Fruit fly (Drosophila melanogaster) whole organism, embryonic: Measurements from ENCODE around the gene Gcat.

Experiments used
- Abd-B ChIP-seq: fragments of 200-800 bp; sonication (Bioruptor generic); optimal IDR thresholded peaks from 2 replicates; lab custom pipeline; 2018; ENCODE audit warnings: missing biosample characterization, mild to moderate bottlenecking, missing genetic modification characterization, moderate library complexity
- Ada2b ChIP-seq: fragments of 200-800 bp; sonication (Bioruptor generic); IDR thresholded peaks from 2 replicates; pipeline ENCODE4 v1.3.6; 2022; ENCODE audit warnings: missing biosample characterization, missing genetic modification characterization
- Adf1 ChIP-seq: fragments of 200-800 bp; sonication (Bioruptor generic); IDR thresholded peaks from 2 replicates; pipeline ENCODE4 v1.3.6; 2022; ENCODE audit warnings: missing biosample characterization, missing genetic modification characterization
- Antp ChIP-seq: fragments of 200-800 bp; sonication (Bioruptor generic); optimal IDR thresholded peaks from 3 replicates; lab custom pipeline; 2016; ENCODE audit warnings: missing biosample characterization, missing genetic modification characterization
- Atf3 ChIP-seq: fragments of 200-800 bp; sonication (Bioruptor generic); optimal IDR thresholded peaks from 3 replicates; lab custom pipeline; 2016; ENCODE audit warnings: missing biosample characterization, missing genetic modification characterization
- Bdp1 ChIP-seq: fragments of 200-800 bp; sonication (Bioruptor generic); optimal IDR thresholded peaks from 3 replicates; lab custom pipeline; 2016; ENCODE audit warnings: missing biosample characterization, missing genetic modification characterization
- CG10366 ChIP-seq: fragments of 200-800 bp; sonication (Bioruptor generic); IDR thresholded peaks from 2 replicates; pipeline ENCODE4 v1.3.6; 2022; ENCODE audit warnings: missing biosample characterization, missing genetic modification characterization
- CG12071 ChIP-seq: fragments of 200-800 bp; sonication (Bioruptor generic); optimal IDR thresholded peaks from 3 replicates; lab custom pipeline; 2018; ENCODE audit warnings: missing biosample characterization, mild to moderate bottlenecking, missing genetic modification characterization
- CG12236 ChIP-seq: fragments of 200-800 bp; sonication (Bioruptor generic); optimal IDR thresholded peaks from 2 replicates; lab custom pipeline; 2016; ENCODE audit warnings: missing biosample characterization, missing genetic modification characterization
- CG2129 ChIP-seq: fragments of 200-800 bp; sonication (Bioruptor generic); IDR thresholded peaks from 2 replicates; pipeline ENCODE4 v1.3.6; 2022; ENCODE audit warnings: missing biosample characterization, missing genetic modification characterization; ENCODE audit not compliant: partially characterized antibody
- CG30431 ChIP-seq: fragments of 200-800 bp; sonication (Bioruptor generic); optimal IDR thresholded peaks from 2 replicates; lab custom pipeline; 2017; ENCODE audit warnings: missing biosample characterization, missing genetic modification characterization
- CG32767 ChIP-seq: fragments of 200-800 bp; sonication (Bioruptor generic); IDR thresholded peaks from 2 replicates; pipeline ENCODE4 v1.3.6; 2022; ENCODE audit warnings: missing biosample characterization, missing genetic modification characterization
- CG32772 ChIP-seq: fragments of 200-800 bp; sonication (Bioruptor generic); IDR thresholded peaks from 2 replicates; pipeline ENCODE4 v1.3.6; 2022; ENCODE audit warnings: missing biosample characterization, missing genetic modification characterization
- CG3847 ChIP-seq: fragments of 200-800 bp; sonication (Bioruptor generic); IDR thresholded peaks from 2 replicates; pipeline ENCODE4 v1.3.6; 2022; ENCODE audit warnings: missing biosample characterization, missing genetic modification characterization
- CG42726 ChIP-seq: fragments of 200-800 bp; sonication (Bioruptor generic); IDR thresholded peaks from 2 replicates; pipeline ENCODE4 v1.3.6; 2022; ENCODE audit warnings: missing biosample characterization, missing genetic modification characterization; ENCODE audit not compliant: partially characterized antibody
- CG6272 ChIP-seq: fragments of 200-800 bp; sonication (Bioruptor generic); IDR thresholded peaks from 2 replicates; pipeline ENCODE4 v1.3.6; 2022; ENCODE audit warnings: missing biosample characterization, missing genetic modification characterization
- CG7372 ChIP-seq: fragments of 200-800 bp; sonication (Bioruptor generic); IDR thresholded peaks from 2 replicates; pipeline ENCODE4 v1.3.6; 2022; ENCODE audit warnings: missing biosample characterization, missing genetic modification characterization
- CG7745 ChIP-seq: fragments of 200-800 bp; sonication (Bioruptor generic); optimal IDR thresholded peaks from 2 replicates; lab custom pipeline; 2018; ENCODE audit warnings: missing biosample characterization, mild to moderate bottlenecking, missing genetic modification characterization, moderate library complexity
- CG7987 ChIP-seq: fragments of 200-800 bp; sonication (Bioruptor generic); optimal IDR thresholded peaks from 2 replicates; lab custom pipeline; 2018; ENCODE audit warnings: missing biosample characterization, mild to moderate bottlenecking, missing genetic modification characterization, moderate library complexity
- CG8478 ChIP-seq: fragments of >200 bp; optimal IDR thresholded peaks from 2 replicates; lab custom pipeline; 2018
- CG9215 ChIP-seq: fragments of 200-800 bp; sonication (Bioruptor generic); IDR thresholded peaks from 2 replicates; pipeline ENCODE4 v1.3.6; 2022; ENCODE audit warnings: missing biosample characterization, missing genetic modification characterization
- CG9817 ChIP-seq: fragments of 200-800 bp; sonication (Bioruptor generic); optimal IDR thresholded peaks from 2 replicates; lab custom pipeline; 2018; ENCODE audit warnings: missing biosample characterization, mild to moderate bottlenecking, missing genetic modification characterization, moderate library complexity
- CTCF ChIP-seq: fragments of 200-800 bp; sonication (Bioruptor generic); optimal IDR thresholded peaks from 2 replicates; lab custom pipeline; 2017; ENCODE audit warnings: missing biosample characterization, mild to moderate bottlenecking, missing genetic modification characterization, moderate library complexity
- D19B ChIP-seq: fragments of 200-800 bp; sonication (Bioruptor generic); optimal IDR thresholded peaks from 2 replicates; lab custom pipeline; 2017; ENCODE audit warnings: missing biosample characterization, mild to moderate bottlenecking, missing genetic modification characterization
- Dbx ChIP-seq: fragments of 200-800 bp; sonication (Bioruptor generic); IDR thresholded peaks from 3 replicates; pipeline ENCODE4 v1.3.6; 2022; ENCODE audit warnings: missing biosample characterization, missing genetic modification characterization
- Dll ChIP-seq: fragments of 200-800 bp; sonication (Bioruptor generic); IDR thresholded peaks from 4 replicates; pipeline ENCODE4 v1.3.6; 2022; ENCODE audit warnings: missing biosample characterization, missing genetic modification characterization; ENCODE audit not compliant: partially characterized antibody
- MBD-R2 ChIP-seq: fragments of 200-800 bp; sonication (Bioruptor generic); IDR thresholded peaks from 2 replicates; pipeline ENCODE4 v1.3.6; 2022; ENCODE audit warnings: missing biosample characterization, missing genetic modification characterization
- MTF-1 ChIP-seq: fragments of 200-800 bp; sonication (Bioruptor generic); optimal IDR thresholded peaks from 2 replicates; lab custom pipeline; 2018; ENCODE audit warnings: missing biosample characterization, mild to moderate bottlenecking, missing genetic modification characterization, borderline replicate concordance
- NC2β ChIP-seq: fragments of 200-800 bp; sonication (Bioruptor generic); optimal IDR thresholded peaks from 2 replicates; lab custom pipeline; 2016; ENCODE audit warnings: missing biosample characterization, missing genetic modification characterization
- NfI ChIP-seq: fragments of 200-800 bp; sonication (Bioruptor generic); optimal IDR thresholded peaks from 3 replicates; lab custom pipeline; 2018; ENCODE audit warnings: missing biosample characterization, mild to moderate bottlenecking, missing genetic modification characterization, moderate library complexity
- Rx ChIP-seq: fragments of 200-800 bp; sonication (Bioruptor generic); IDR thresholded peaks from 2 replicates; pipeline ENCODE4 v1.3.6; 2022; ENCODE audit warnings: missing biosample characterization, missing genetic modification characterization
- Sry-δ ChIP-seq: fragments of 200-800 bp; sonication (Bioruptor generic); optimal IDR thresholded peaks from 2 replicates; lab custom pipeline; 2016; ENCODE audit warnings: missing biosample characterization, missing genetic modification characterization
- Usf ChIP-seq: fragments of 200-800 bp; sonication (Bioruptor generic); optimal IDR thresholded peaks from 2 replicates; lab custom pipeline; 2017; ENCODE audit warnings: missing genotype, missing biosample characterization, missing genetic modification characterization
- abd-A ChIP-seq: fragments of 200-800 bp; sonication (Bioruptor generic); optimal IDR thresholded peaks from 3 replicates; lab custom pipeline; 2019; ENCODE audit warnings: missing biosample characterization, mild to moderate bottlenecking, missing genetic modification characterization, moderate library complexity
- cg ChIP-seq: fragments of 200-800 bp; sonication (Bioruptor generic); optimal IDR thresholded peaks from 3 replicates; lab custom pipeline; 2019; ENCODE audit warnings: missing biosample characterization, mild to moderate bottlenecking, missing genetic modification characterization, moderate library complexity
- emc ChIP-seq: fragments of 200-800 bp; sonication (Bioruptor generic); optimal IDR thresholded peaks from 2 replicates; lab custom pipeline; 2016; ENCODE audit warnings: missing biosample characterization, missing genetic modification characterization
- ewg ChIP-seq: fragments of 200-800 bp; sonication (Bioruptor generic); optimal IDR thresholded peaks from 3 replicates; lab custom pipeline; 2017; ENCODE audit warnings: mild to moderate bottlenecking, missing biosample characterization, missing genetic modification reagents, missing genetic modification characterization
- eyg ChIP-seq: fragments of 200-800 bp; sonication (Bioruptor generic); optimal IDR thresholded peaks from 3 replicates; lab custom pipeline; 2016; ENCODE audit warnings: missing biosample characterization, missing genetic modification characterization
- gcm2 ChIP-seq: fragments of 200-800 bp; sonication (Bioruptor generic); optimal IDR thresholded peaks from 2 replicates; lab custom pipeline; 2016; ENCODE audit warnings: missing biosample characterization, missing genetic modification characterization
- hth ChIP-seq: fragments of >200 bp; optimal IDR thresholded peaks from 2 replicates; lab custom pipeline; 2017; ENCODE audit warnings: inconsistent platforms
- inv ChIP-seq: fragments of 200-800 bp; sonication (Bioruptor generic); IDR thresholded peaks from 2 replicates; pipeline ENCODE4 v1.3.6; 2022; ENCODE audit warnings: missing biosample characterization, missing genetic modification characterization; ENCODE audit not compliant: partially characterized antibody
- jing ChIP-seq: fragments of 200-800 bp; sonication (Bioruptor generic); optimal IDR thresholded peaks from 2 replicates; lab custom pipeline; 2018; ENCODE audit warnings: missing biosample characterization, mild to moderate bottlenecking, missing genetic modification characterization
- kay ChIP-seq: fragments of 200-800 bp; sonication (Bioruptor generic); optimal IDR thresholded peaks from 2 replicates; lab custom pipeline; 2016; ENCODE audit warnings: missing biosample characterization, missing genetic modification characterization
- knrl ChIP-seq: fragments of 200-800 bp; sonication (Bioruptor generic); IDR thresholded peaks from 3 replicates; pipeline ENCODE4 v1.3.6; 2022; ENCODE audit warnings: missing biosample characterization, missing genetic modification characterization; ENCODE audit not compliant: partially characterized antibody
- lola ChIP-seq, 3 experiments: fragments of >200 bp in 2 of 3; fragments of 200-800 bp in 1 of 3; sonication (Bioruptor generic) in 1 of 3; optimal IDR thresholded peaks; 2 replicates each; lab custom pipeline; 2017 to 2019; ENCODE audit warnings: missing biosample characterization in 3 of 3, missing genetic modification characterization in 3 of 3, mild to moderate bottlenecking in 1 of 3, moderate library complexity in 1 of 3
- p53 ChIP-seq: fragments of 200-800 bp; sonication (Bioruptor generic); optimal IDR thresholded peaks from 2 replicates; lab custom pipeline; 2016; ENCODE audit warnings: missing biosample characterization, missing genetic modification characterization
- ranshi ChIP-seq: fragments of 200-800 bp; sonication (Bioruptor generic); IDR thresholded peaks from 2 replicates; pipeline ENCODE4 v1.3.6; 2022; ENCODE audit warnings: missing biosample characterization, missing genetic modification characterization
- ro ChIP-seq: fragments of 200-800 bp; sonication (Bioruptor generic); IDR thresholded peaks from 2 replicates; pipeline ENCODE4 v1.3.6; 2022; ENCODE audit warnings: missing biosample characterization, missing genetic modification characterization
- sc ChIP-seq, 3 experiments: fragments of >200 bp in 2 of 3; fragments of 200-800 bp in 1 of 3; sonication (Bioruptor generic) in 1 of 3; optimal IDR thresholded peaks; 2 replicates in 2 of 3; 3 replicates in 1 of 3; lab custom pipeline; 2017; ENCODE audit warnings: mild to moderate bottlenecking in 1 of 3, missing biosample characterization in 1 of 3, missing genetic modification characterization in 1 of 3, missing genetic modification reagents in 1 of 3
- sens-2 ChIP-seq: fragments of 200-800 bp; sonication (Bioruptor generic); IDR thresholded peaks from 2 replicates; pipeline ENCODE4 v1.3.6; 2022; ENCODE audit warnings: missing biosample characterization, missing genetic modification characterization
- so ChIP-seq: fragments of 200-800 bp; sonication (Bioruptor generic); IDR thresholded peaks from 3 replicates; pipeline ENCODE4 v1.3.6; 2022; ENCODE audit warnings: missing biosample characterization, missing genetic modification characterization
- tgo ChIP-seq: fragments of 200-800 bp; sonication (Bioruptor generic); IDR thresholded peaks from 3 replicates; pipeline ENCODE4 v1.3.6; 2022; ENCODE audit warnings: missing biosample characterization, missing genetic modification characterization
- zf30C ChIP-seq: fragments of 200-800 bp; sonication (Bioruptor generic); optimal IDR thresholded peaks from 3 replicates; lab custom pipeline; 2018; ENCODE audit warnings: missing biosample characterization, mild to moderate bottlenecking, missing genetic modification characterization

Gene Gcat

dm6 chr3L:11789773-11790172 is 10.9 kb downstream of the Gcat start, which contains the start of gene Pi3K68D (continued):
- TF ChIP-seq ro (GFP tag; lab: Robert Waterston, UW) (no peak), hth (lab: Kevin White, UChicago) (no peak), MBD-R2 (GFP tag; lab: Robert Waterston, UW) (peak; percentile 63), CG8478 (lab: Kevin White, UChicago) (no peak), CG9215 (GFP tag; lab: Robert Waterston, UW) (no peak), inv (GFP tag; lab: Robert Waterston, UW) (peak; percentile 92), CG9817 (tag; lab: Kevin White, UChicago) (no peak), CG12236 (GFP tag; lab: Kevin White, UChicago) (no peak), CG3847 (GFP tag; lab: Robert Waterston, UW) (peak; percentile 47; the same call in 1 of the 2 replicates), Dbx (no peak), tgo (GFP tag; lab: Robert Waterston, UW) (no peak), CG30431 (GFP tag; lab: Kevin White, UChicago) (no peak), Ada2b (GFP tag; lab: Robert Waterston, UW) (no peak), jing (GFP tag; lab: Kevin White, UChicago) (no peak), Dll (GFP tag; lab: Robert Waterston, UW) (peak; percentile 89), gcm2 (GFP tag; lab: Kevin White, UChicago) (no peak), cg (GFP tag; lab: Kevin White, UChicago) (peak; percentile 88), zf30C (no peak), NfI (GFP tag; lab: Kevin White, UChicago) (no peak), CG6272 (GFP tag; lab: Robert Waterston, UW) (no peak), CG7987 (GFP tag; lab: Kevin White, UChicago) (peak; percentile 15), CG12071 (GFP tag; lab: Kevin White, UChicago) (no peak), kay (GFP tag; lab: Kevin White, UChicago) (no peak), Atf3 (GFP tag; lab: Kevin White, UChicago) (no peak), emc (no peak), sc (optimal IDR thresholded peaks at IDR 0.05; lab: Kevin White, UChicago) (no peak), sc (GFP tag; optimal IDR thresholded peaks at IDR 0.05; lab: Kevin White, UChicago) (no peak), lola (GFP tag; optimal IDR thresholded peaks at IDR 0.05; lab: Kevin White, UChicago) (no peak), Bdp1 (GFP tag; lab: Kevin White, UChicago) (no peak), abd-A (tag; lab: Kevin White, UChicago) (no peak), sens-2 (GFP tag; lab: Robert Waterston, UW) (no peak), Rx (no peak), MTF-1 (GFP tag; lab: Kevin White, UChicago) (no peak), Adf1 (GFP tag; lab: Robert Waterston, UW) (no peak), CG32772 (GFP tag; lab: Robert Waterston, UW) (no peak), eyg (GFP tag; lab: Kevin White, UChicago) (no peak), CG32767 (GFP tag; lab: Robert Waterston, UW) (no peak), Abd-B (GFP tag; lab: Kevin White, UChicago) (no peak), CG7745 (no peak), CG2129 (GFP tag; lab: Robert Waterston, UW) (peak; percentile 88), Antp (no peak), knrl (peak; percentile 95), p53 (GFP tag; lab: Kevin White, UChicago) (peak; percentile 13), Usf (GFP tag; lab: Kevin White, UChicago) (no peak), Sry-δ (GFP tag; lab: Kevin White, UChicago) (peak; percentile 99), ranshi (GFP tag; lab: Robert Waterston, UW) (no peak), CG10366 (GFP tag; lab: Robert Waterston, UW) (no peak), CG7372 (GFP tag; lab: Robert Waterston, UW) (no peak), CTCF (GFP tag; lab: Kevin White, UChicago) (peak; percentile 70), CG42726 (GFP tag; lab: Robert Waterston, UW) (peak; percentile 97), ewg (GFP tag; lab: Kevin White, UChicago) (peak; percentile 85), so (GFP tag; lab: Robert Waterston, UW) (no peak), NC2β (GFP tag; lab: Kevin White, UChicago) (no peak), D19B (GFP tag; lab: Kevin White, UChicago) (no peak)
